Fruit fly (Drosophila melanogaster) whole organism, prepupa: Measurements from ENCODE around the gene CG3349.

Source experiments
- CG10631 ChIP-seq: fragments of 200-800 bp; sonication (Bioruptor generic); optimal IDR thresholded peaks from 2 replicates; lab custom pipeline; 2016; ENCODE audit warnings: missing biosample characterization, missing genetic modification characterization
- CG10669 ChIP-seq: fragments of 200-800 bp; sonication (Bioruptor generic); optimal IDR thresholded peaks from 3 replicates; lab custom pipeline; 2018; ENCODE audit warnings: missing biosample characterization, mild to moderate bottlenecking, missing genetic modification characterization, moderate library complexity
- CG11762 ChIP-seq: fragments of 200-800 bp; sonication (Bioruptor generic); optimal IDR thresholded peaks from 3 replicates; lab custom pipeline; 2016; ENCODE audit warnings: missing biosample characterization, missing genetic modification characterization; ENCODE audit not compliant: insufficient read depth
- CG11902 ChIP-seq: fragments of 200-800 bp; sonication (Bioruptor generic); optimal IDR thresholded peaks from 3 replicates; lab custom pipeline; 2016; ENCODE audit warnings: missing biosample characterization, missing genetic modification characterization
- CG16779 ChIP-seq: fragments of 200-800 bp; sonication (Bioruptor generic); optimal IDR thresholded peaks from 3 replicates; lab custom pipeline; 2017; ENCODE audit warnings: missing biosample characterization, mild to moderate bottlenecking, missing genetic modification characterization
- CG31627 ChIP-seq: fragments of 200-800 bp; sonication (Bioruptor generic); optimal IDR thresholded peaks from 3 replicates; lab custom pipeline; 2016; ENCODE audit warnings: missing biosample characterization, missing genetic modification characterization
- CG3919 ChIP-seq: fragments of 200-800 bp; sonication (Bioruptor generic); optimal IDR thresholded peaks from 3 replicates; lab custom pipeline; 2016; ENCODE audit warnings: missing biosample characterization, missing genetic modification characterization
- CG6163 ChIP-seq: fragments of 200-800 bp; sonication (Bioruptor generic); IDR thresholded peaks from 3 replicates; pipeline ENCODE4 v1.3.6; 2022; ENCODE audit warnings: missing biosample characterization, missing genetic modification characterization
- CG6276 ChIP-seq: fragments of 200-800 bp; sonication (Bioruptor generic); optimal IDR thresholded peaks from 2 replicates; lab custom pipeline; 2017; ENCODE audit warnings: missing biosample characterization, mild to moderate bottlenecking, missing genetic modification characterization
- CG6808 ChIP-seq: fragments of 200-800 bp; sonication (Bioruptor generic); optimal IDR thresholded peaks from 3 replicates; lab custom pipeline; 2017; ENCODE audit warnings: missing biosample characterization, missing genetic modification characterization, mild to moderate bottlenecking, moderate library complexity, missing genetic modification reagents
- CG6854 ChIP-seq: fragments of 200-800 bp; sonication (Bioruptor generic); optimal IDR thresholded peaks from 2 replicates; lab custom pipeline; 2017; ENCODE audit warnings: missing biosample characterization, mild to moderate bottlenecking, missing genetic modification characterization
- CG7368 ChIP-seq: fragments of 200-800 bp; sonication (Bioruptor generic); optimal IDR thresholded peaks from 3 replicates; lab custom pipeline; 2016; ENCODE audit warnings: missing biosample characterization, missing genetic modification characterization
- CG8119 ChIP-seq: fragments of 200-800 bp; sonication (Bioruptor generic); IDR thresholded peaks from 3 replicates; pipeline ENCODE4 v1.3.6; 2022; ENCODE audit warnings: missing biosample characterization, missing genetic modification characterization
- Eip75B ChIP-seq: fragments of 200-800 bp; sonication (Bioruptor generic); optimal IDR thresholded peaks from 3 replicates; lab custom pipeline; 2016; ENCODE audit warnings: missing biosample characterization, missing genetic modification characterization
- Eip78C ChIP-seq: fragments of 200-800 bp; sonication (Bioruptor generic); peaks from one replicate; lab custom pipeline; 2016; ENCODE audit warnings: missing biosample characterization, missing genetic modification characterization
- Eip93F ChIP-seq: fragments of 200-800 bp; sonication (Bioruptor generic); optimal IDR thresholded peaks from 2 replicates; lab custom pipeline; 2016; ENCODE audit warnings: missing biosample characterization, mild to moderate bottlenecking, missing genetic modification characterization
- Ets21C ChIP-seq: fragments of 200-800 bp; sonication (Bioruptor generic); optimal IDR thresholded peaks from 3 replicates; lab custom pipeline; 2016; ENCODE audit warnings: missing biosample characterization, missing genetic modification characterization
- Hr39 ChIP-seq: fragments of 200-800 bp; sonication (Bioruptor generic); optimal IDR thresholded peaks from 2 replicates; lab custom pipeline; 2016; ENCODE audit warnings: missing biosample characterization, missing genetic modification characterization
- Hr4 ChIP-seq: fragments of 200-800 bp; sonication (Bioruptor generic); optimal IDR thresholded peaks from 3 replicates; lab custom pipeline; 2016; ENCODE audit warnings: missing biosample characterization, missing genetic modification characterization
- Lpt ChIP-seq: fragments of 200-800 bp; sonication (Bioruptor generic); optimal IDR thresholded peaks from 3 replicates; lab custom pipeline; 2016; ENCODE audit warnings: missing biosample characterization, missing genetic modification characterization
- Smox ChIP-seq: fragments of 200-800 bp; sonication (Bioruptor generic); optimal IDR thresholded peaks from 3 replicates; lab custom pipeline; 2016; ENCODE audit warnings: missing biosample characterization, missing genetic modification characterization
- Sox102F ChIP-seq: fragments of 200-800 bp; sonication (Bioruptor generic); optimal IDR thresholded peaks from 2 replicates; lab custom pipeline; 2016; ENCODE audit warnings: missing biosample characterization, mild to moderate bottlenecking, missing genetic modification characterization
- Sox14 ChIP-seq: fragments of 200-800 bp; sonication (Bioruptor generic); optimal IDR thresholded peaks from 3 replicates; lab custom pipeline; 2016; ENCODE audit warnings: missing biosample characterization, missing genetic modification characterization
- Sox15 ChIP-seq: fragments of 200-800 bp; sonication (Bioruptor generic); optimal IDR thresholded peaks from 3 replicates; lab custom pipeline; 2016; ENCODE audit warnings: missing biosample characterization, missing genetic modification characterization
- achi ChIP-seq: fragments of 200-800 bp; sonication (Bioruptor generic); optimal IDR thresholded peaks from 3 replicates; lab custom pipeline; 2016; ENCODE audit warnings: missing biosample characterization, missing genetic modification characterization
- acj6 ChIP-seq: fragments of 200-800 bp; sonication (Bioruptor generic); optimal IDR thresholded peaks from 3 replicates; lab custom pipeline; 2016; ENCODE audit warnings: missing biosample characterization, missing genetic modification characterization
- cyc ChIP-seq: fragments of 200-800 bp; sonication (Bioruptor generic); optimal IDR thresholded peaks from 3 replicates; lab custom pipeline; 2016; ENCODE audit warnings: missing biosample characterization, missing genetic modification characterization
- dac ChIP-seq: fragments of 200-800 bp; sonication (Bioruptor generic); optimal IDR thresholded peaks from 2 replicates; lab custom pipeline; 2017; ENCODE audit warnings: missing biosample characterization, mild to moderate bottlenecking, missing genetic modification characterization
- fd59A ChIP-seq: fragments of 200-800 bp; sonication (Bioruptor generic); optimal IDR thresholded peaks from 2 replicates; lab custom pipeline; 2017; ENCODE audit warnings: missing biosample characterization, mild to moderate bottlenecking, missing genetic modification characterization, missing genetic modification reagents
- net ChIP-seq: fragments of 200-800 bp; sonication (Bioruptor generic); optimal IDR thresholded peaks from 3 replicates; lab custom pipeline; 2016; ENCODE audit warnings: missing biosample characterization, missing genetic modification characterization
- pdm3 ChIP-seq: fragments of 200-800 bp; sonication (Bioruptor generic); optimal IDR thresholded peaks from 3 replicates; lab custom pipeline; 2016; ENCODE audit warnings: missing biosample characterization, missing genetic modification characterization
- spab ChIP-seq: fragments of 200-800 bp; sonication (Bioruptor generic); optimal IDR thresholded peaks from 2 replicates; lab custom pipeline; 2017; ENCODE audit warnings: missing biosample characterization, mild to moderate bottlenecking, missing genetic modification characterization, missing genetic modification reagents
- topi ChIP-seq: fragments of 200-800 bp; sonication (Bioruptor generic); optimal IDR thresholded peaks from 3 replicates; lab custom pipeline; 2016; ENCODE audit warnings: missing biosample characterization, missing genetic modification characterization
- vri ChIP-seq: fragments of 200-800 bp; sonication (Bioruptor generic); optimal IDR thresholded peaks from 3 replicates; lab custom pipeline; 2016; ENCODE audit warnings: missing biosample characterization, mild to moderate bottlenecking, missing genetic modification characterization

Gene CG3349

dm6 chr3L:14979332-14979731 lies at the start of gene CG3349:
Gene CG3349, plus strand, starts transcription at chr3L:14979620.
- no peak for TF ChIP-seq Hr39 (GFP tag; lab: Kevin White, UChicago)
- TF ChIP-seq CG11762 (GFP tag; lab: Kevin White, UChicago) = no peak
- no peak for TF ChIP-seq CG10669 (GFP tag; lab: Kevin White, UChicago)
- TF ChIP-seq CG7368 (GFP tag; lab: Kevin White, UChicago) = no peak

- TF ChIP-seq Smox (GFP tag; lab: Kevin White, UChicago) = no peak
- TF ChIP-seq CG6163 (GFP tag; lab: Robert Waterston, UW) = no peak
- TF ChIP-seq CG6808 (GFP tag; lab: Kevin White, UChicago) = no peak
- no peak for TF ChIP-seq CG10669 (GFP tag; lab: Kevin White, UChicago)
- no peak for TF ChIP-seq CG11902 (GFP tag; lab: Kevin White, UChicago)
- TF ChIP-seq Eip93F (GFP tag; lab: Kevin White, UChicago) = no peak
- no peak for TF ChIP-seq achi (GFP tag; lab: Kevin White, UChicago)
- no peak for TF ChIP-seq CG16779 (tag; lab: Kevin White, UChicago)
- TF ChIP-seq spab (GFP tag; lab: Kevin White, UChicago) = no peak
- TF ChIP-seq, all 60 proteins: peak for 0
These were observed 36.7 kb upstream of the CG3349 start for dm6 chr3L:14942769-14943168.

- TF ChIP-seq CG7368 (GFP tag; lab: Kevin White, UChicago) (no peak), Lpt (GFP tag; lab: Kevin White, UChicago) (no peak), dac (GFP tag; lab: Kevin White, UChicago) (no peak), Eip78C (GFP tag; lab: Kevin White, UChicago) (no peak), acj6 (no peak), topi (no peak), pdm3 (GFP tag; lab: Kevin White, UChicago) (no peak), CG3919 (GFP tag; lab: Kevin White, UChicago) (no peak), net (GFP tag; lab: Kevin White, UChicago) (no peak), fd59A (no peak), vri (GFP tag; lab: Kevin White, UChicago) (no peak), Hr4 (GFP tag; lab: Kevin White, UChicago) (no peak)
These were observed 35.2 kb upstream of the CG3349 start, which contains the start of gene CG13465 for dm6 chr3L:14944231-14944630. Gene CG13465, minus strand, starts transcription at chr3L:14944331.

dm6 chr3L:14945961-14946466 lies 33.4 kb upstream of the CG3349 start, which contains the start of gene BobA:
Gene BobA, minus strand, starts transcription at chr3L:14946125.
- TF ChIP-seq CG10631 (GFP tag; lab: Kevin White, UChicago) (no peak), Sox15 (GFP tag; lab: Kevin White, UChicago) (no peak), Ets21C (GFP tag; lab: Kevin White, UChicago) (no peak), Sox102F (GFP tag; lab: Kevin White, UChicago) (no peak), CG31627 (GFP tag; lab: Kevin White, UChicago) (no peak), CG6854 (GFP tag; lab: Kevin White, UChicago) (no peak), achi (GFP tag; lab: Kevin White, UChicago) (no peak), CG6163 (GFP tag; lab: Robert Waterston, UW) (no peak), cyc (GFP tag; lab: Kevin White, UChicago) (no peak), CG6276 (GFP tag; lab: Kevin White, UChicago) (no peak), CG8119 (no peak), vri (GFP tag; lab: Kevin White, UChicago) (no peak), dac (GFP tag; lab: Kevin White, UChicago) (no peak), Sox14 (GFP tag; lab: Kevin White, UChicago) (no peak), Eip75B (no peak), Smox (GFP tag; lab: Kevin White, UChicago) (no peak)
